Fruit fly (Drosophila melanogaster): ENCODE measurements around the gene hyx.

The hyx gene

dm6 chr3R:9013765-9014380 is 24.7 kb upstream of the hyx start:
- TF ChIP-seq CG4496 (GFP tag; IDR thresholded peaks at IDR 0.05) (0 out of 3 replicates have a peak, but pooled peaks have one; percentile 29), Snoo (tag; optimal IDR thresholded peaks at IDR 0.05) (peak; percentile 42), fd96Ca (GFP tag; IDR thresholded peaks at IDR 0.05) (0 out of 3 replicates have a peak, but pooled peaks have one; percentile 29), CG12605 (GFP tag; IDR thresholded peaks at IDR 0.05) (no peak), Pif1B (GFP tag; optimal IDR thresholded peaks at IDR 0.05) (no peak), CG9948 (tag; optimal IDR thresholded peaks at IDR 0.05) (no peak), gl (tag; optimal IDR thresholded peaks at IDR 0.05) (no peak), rn (GFP tag; IDR thresholded peaks at IDR 0.05) (0 out of 2 replicates have a peak, but pooled peaks have one; percentile 16), CG15710 (tag; optimal IDR thresholded peaks at IDR 0.05) (peak; percentile 15), Pif1A (GFP tag; optimal IDR thresholded peaks at IDR 0.05) (no peak), CG8159 (tag; optimal IDR thresholded peaks at IDR 0.05) (peak; percentile 53), CG17806 (tag; optimal IDR thresholded peaks at IDR 0.05) (peak; percentile 7), CG32121 (GFP tag; IDR thresholded peaks at IDR 0.05) (peak; percentile 38; the same call in 1 of the 2 replicates), EcR (GFP tag; optimal IDR thresholded peaks at IDR 0.05) (peak; percentile 28), CG13204 (GFP tag; optimal IDR thresholded peaks at IDR 0.05) (no peak), D1 (tag; optimal IDR thresholded peaks at IDR 0.05) (no peak), Ets98B (GFP tag; IDR thresholded peaks at IDR 0.05) (no peak), CG8301 (tag; optimal IDR thresholded peaks at IDR 0.05) (no peak), CG34367 (tag; optimal IDR thresholded peaks at IDR 0.05) (no peak), CG10348 (GFP tag; IDR thresholded peaks at IDR 0.05) (no peak), CG14655 (GFP tag; optimal IDR thresholded peaks at IDR 0.05) (no peak)

DNA sequence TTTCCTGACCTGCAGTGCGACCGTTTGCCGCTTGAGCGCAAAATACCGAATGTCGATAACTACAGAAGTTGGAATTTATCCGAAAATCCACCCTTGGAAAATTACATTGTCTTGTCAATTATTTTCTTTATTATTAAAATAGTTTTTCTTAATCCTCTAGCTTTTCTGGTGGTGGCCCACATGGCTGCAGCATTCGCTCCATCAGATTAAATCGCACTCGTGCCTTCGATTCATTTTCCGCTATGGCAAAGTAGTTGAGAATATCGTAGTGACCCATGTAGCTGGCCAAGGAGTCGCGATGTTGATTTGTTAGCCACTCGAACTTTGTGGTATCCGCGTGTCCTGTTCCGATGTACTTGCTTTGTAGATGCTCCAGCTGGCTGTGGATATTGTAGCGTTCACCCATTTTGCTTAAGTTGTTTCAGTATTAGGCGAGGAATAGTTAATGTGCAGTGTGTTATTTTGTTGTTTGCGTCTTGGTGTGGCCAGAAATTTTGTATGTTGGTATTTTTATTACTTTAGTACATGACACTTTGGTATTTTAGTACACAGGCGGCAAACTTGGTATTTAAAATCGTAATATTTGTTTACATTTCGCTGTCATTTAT is 23.6 kb upstream of the hyx start, which contains the start of the genes Kcmf1, Sf3b5 and CG11986:
Kcmf1 (minus strand) TSS at position 51 of the 608 bp plus-strand sequence.
Sf3b5 (minus strand) TSS at position 483 of the 608 bp plus-strand sequence.
CG11986 (plus strand) TSS at position 588 of the 608 bp plus-strand sequence.
- TF ChIP-seq rn (GFP tag; IDR thresholded peaks at IDR 0.05) = no peak
- TF ChIP-seq CG34367 (tag; optimal IDR thresholded peaks at IDR 0.05) = no peak
- TF ChIP-seq fd96Ca (GFP tag; IDR thresholded peaks at IDR 0.05) = no peak
- TF ChIP-seq CG8301 (tag; optimal IDR thresholded peaks at IDR 0.05) = no peak
- TF ChIP-seq EcR (GFP tag; optimal IDR thresholded peaks at IDR 0.05) = no peak
- no peak for TF ChIP-seq CG8159 (tag; optimal IDR thresholded peaks at IDR 0.05)
- TF ChIP-seq gl (tag; optimal IDR thresholded peaks at IDR 0.05) = no peak
- no peak for TF ChIP-seq CG14655 (GFP tag; optimal IDR thresholded peaks at IDR 0.05)
- no peak for TF ChIP-seq CG32121 (GFP tag; IDR thresholded peaks at IDR 0.05)
- TF ChIP-seq CG10348 (GFP tag; IDR thresholded peaks at IDR 0.05) = no peak

- no peak for TF ChIP-seq CG12605 (GFP tag; IDR thresholded peaks at IDR 0.05)
- no peak for TF ChIP-seq CG17806 (tag; optimal IDR thresholded peaks at IDR 0.05)
- TF ChIP-seq CG34367 (tag; optimal IDR thresholded peaks at IDR 0.05) = no peak
- TF ChIP-seq CG8301 (tag; optimal IDR thresholded peaks at IDR 0.05) = no peak
- TF ChIP-seq Pif1B (GFP tag; optimal IDR thresholded peaks at IDR 0.05) = no peak
- no peak for TF ChIP-seq CG8159 (tag; optimal IDR thresholded peaks at IDR 0.05)
- no peak for TF ChIP-seq CG14655 (GFP tag; optimal IDR thresholded peaks at IDR 0.05)
- no peak for TF ChIP-seq Ets98B (GFP tag; IDR thresholded peaks at IDR 0.05)
- no peak for TF ChIP-seq CG15710 (tag; optimal IDR thresholded peaks at IDR 0.05)
- no peak for TF ChIP-seq Snoo (tag; optimal IDR thresholded peaks at IDR 0.05)
- TF ChIP-seq D1 (tag; optimal IDR thresholded peaks at IDR 0.05) = no peak
- TF ChIP-seq CG13204 (GFP tag; optimal IDR thresholded peaks at IDR 0.05) = no peak
- TF ChIP-seq gl (tag; optimal IDR thresholded peaks at IDR 0.05) = no peak
Measured at dm6 chr3R:9016869-9017268, 21.7 kb upstream of the hyx start.

DNA sequence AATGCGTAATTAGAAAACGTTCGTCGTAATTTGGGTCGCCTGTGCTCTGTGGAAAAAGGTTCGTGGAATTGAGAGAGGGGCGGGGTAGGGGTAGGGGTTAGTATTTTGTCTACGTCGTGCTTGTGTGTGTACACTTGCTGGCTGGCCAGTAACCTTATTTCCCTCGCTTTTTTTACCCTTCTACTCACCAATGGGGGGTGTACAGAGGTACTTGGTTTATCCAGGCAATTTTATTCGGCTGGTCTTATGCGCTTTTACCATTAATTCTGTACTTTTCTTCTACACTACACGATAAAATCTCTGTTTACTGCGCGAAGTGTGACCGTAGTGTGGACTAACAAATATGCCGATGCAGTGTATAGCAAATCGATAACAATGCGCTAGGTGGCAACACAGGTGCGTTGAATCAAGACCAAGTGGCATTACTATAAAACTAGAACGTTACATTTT is 18.8 kb upstream of the hyx start, which contains the start of gene tgo:
tgo (minus strand) TSS at position 334 of the 450 bp plus-strand sequence.
- peak; percentile 12 for TF ChIP-seq CG15710 (tag; optimal IDR thresholded peaks at IDR 0.05)
- TF ChIP-seq gl (tag; optimal IDR thresholded peaks at IDR 0.05) = no peak
- TF ChIP-seq CG8159 (tag; optimal IDR thresholded peaks at IDR 0.05) = no peak
- peak; percentile 28 for TF ChIP-seq EcR (GFP tag; optimal IDR thresholded peaks at IDR 0.05)
- TF ChIP-seq fd96Ca (GFP tag; IDR thresholded peaks at IDR 0.05) = 0 out of 3 replicates have a peak, but pooled peaks have one; percentile 12

DNA sequence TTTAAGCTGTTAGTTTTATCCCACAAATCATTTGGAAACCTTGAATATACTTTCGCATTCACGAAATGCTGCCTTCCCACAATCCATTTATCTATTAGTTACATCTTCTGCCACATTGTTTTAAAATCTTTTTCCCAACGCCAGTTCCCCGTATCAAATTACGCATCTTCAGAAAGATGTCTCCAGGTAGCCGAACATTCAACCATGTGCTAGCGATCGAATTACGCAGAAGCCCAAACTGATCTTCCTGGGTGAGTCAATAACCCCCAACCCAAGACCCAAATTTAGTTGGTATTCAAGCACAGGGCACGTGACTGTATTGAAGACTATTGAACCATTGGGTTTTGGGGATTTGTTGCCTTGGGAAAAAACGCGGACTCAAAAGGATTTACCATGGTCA is 14.6 kb upstream of the hyx start:
- TF ChIP-seq CG14655 (GFP tag; optimal IDR thresholded peaks at IDR 0.05) (no peak), CG15710 (tag; optimal IDR thresholded peaks at IDR 0.05) (no peak), CG8159 (tag; optimal IDR thresholded peaks at IDR 0.05) (no peak), Snoo (tag; optimal IDR thresholded peaks at IDR 0.05) (no peak), CG13204 (GFP tag; optimal IDR thresholded peaks at IDR 0.05) (no peak)

DNA sequence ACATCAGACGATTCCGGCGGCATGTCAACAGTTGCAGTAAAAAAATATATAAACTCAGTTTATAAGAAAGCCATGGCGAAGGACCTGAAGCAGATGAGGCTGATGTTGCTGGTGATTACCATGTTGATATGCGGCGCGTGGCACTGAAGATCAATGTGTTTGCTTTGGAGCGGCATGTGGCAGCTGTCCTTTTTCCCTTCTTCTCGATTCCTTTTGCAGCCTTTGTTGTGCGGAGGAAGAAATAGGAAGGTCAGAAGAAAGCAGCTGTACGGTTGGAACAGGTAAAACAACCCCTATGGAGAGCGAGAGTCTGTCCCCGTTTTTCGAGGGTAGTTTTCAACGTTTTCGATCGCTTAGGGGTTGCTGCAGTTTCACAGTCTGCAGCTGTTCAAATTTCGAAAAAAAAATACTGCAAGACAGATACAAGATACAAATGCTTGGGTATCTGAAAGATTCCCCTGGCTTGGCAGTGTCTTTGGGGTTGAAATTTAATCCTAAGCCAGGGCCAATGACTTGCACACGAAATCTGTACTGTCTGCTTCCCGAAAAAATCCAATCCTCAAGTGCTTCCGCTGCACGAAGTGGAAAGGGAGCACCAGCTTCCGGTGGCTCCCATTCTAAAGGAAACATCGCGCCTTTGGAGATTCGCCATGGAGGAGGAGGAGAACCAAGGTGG is 13.6 kb upstream of the hyx start:
- TF ChIP-seq Snoo (tag; optimal IDR thresholded peaks at IDR 0.05) = no peak
- no peak for TF ChIP-seq CG34367 (tag; optimal IDR thresholded peaks at IDR 0.05)

Data from whole organism, pupa.